Worm (Caenorhabditis elegans): ENCODE results near the gene bus-12.

The bus-12 gene

ce11 chrIV:13258872-13259271, 2.9 kb downstream of the bus-12 start, which contains the start of gene JC8.16:
Gene JC8.16, plus strand, starts transcription at chrIV:13259172.
- TF ChIP-seq Y79H2A.3 (GFP tag; conservative IDR thresholded peaks at IDR 0.05) (no peak), F22D6.2 (tag; optimal IDR thresholded peaks at IDR 0.05) (no peak), chd-7 (tag; optimal IDR thresholded peaks at IDR 0.05) (no peak), aptf-3 (GFP tag; IDR thresholded peaks at IDR 0.05) (no peak), F10E7.11 (tag; optimal IDR thresholded peaks at IDR 0.05) (no peak), B0019.2 (GFP tag; conservative IDR thresholded peaks at IDR 0.05) (no peak), zim-3 (tag; optimal IDR thresholded peaks at IDR 0.05) (no peak), madf-10 (tag; optimal IDR thresholded peaks at IDR 0.05) (no peak)

DNA sequence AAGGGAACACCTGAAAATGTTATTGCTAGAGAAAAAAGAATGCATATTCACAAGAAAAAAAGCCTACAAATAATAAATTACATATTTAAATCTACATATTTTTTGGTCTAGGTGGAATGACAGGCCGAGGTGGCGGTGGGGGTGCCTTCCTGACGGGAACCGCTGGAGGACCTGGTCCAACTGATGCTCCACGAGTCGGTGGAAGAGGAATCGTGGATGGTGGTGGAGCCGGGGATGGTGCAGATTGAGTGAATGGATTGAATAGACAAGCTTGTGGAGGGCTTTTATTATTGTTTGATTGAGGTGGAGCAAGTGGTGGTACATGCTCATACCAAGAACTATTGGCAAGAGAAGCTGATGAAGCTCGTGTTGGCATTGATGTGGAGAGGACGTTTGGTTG, 5.8 kb downstream of the bus-12 start:
- TF ChIP-seq zfh-2 (GFP tag; conservative IDR thresholded peaks at IDR 0.05) (peak; percentile 73), cebp-2 (GFP tag; IDR thresholded peaks at IDR 0.05) (0 out of 2 replicates have a peak, but pooled peaks have one; percentile 62), Y95B8A.8 (GFP tag; IDR thresholded peaks at IDR 0.05) (no peak), hlh-26 (GFP tag; conservative IDR thresholded peaks at IDR 0.05) (no peak), egl-44 (GFP tag; IDR thresholded peaks at IDR 0.05) (no peak), let-526 (GFP tag; IDR thresholded peaks at IDR 0.05) (no peak), B0035.1 (tag; optimal IDR thresholded peaks at IDR 0.05) (no peak)

- peak; percentile 62 for TF ChIP-seq mcd-1 (GFP tag; IDR thresholded peaks at IDR 0.05)
- peak; percentile 70 for TF ChIP-seq hmg-1.2 (GFP tag; IDR thresholded peaks at IDR 0.05)
- TF ChIP-seq aptf-3 (GFP tag; IDR thresholded peaks at IDR 0.05): 0 out of 2 replicates have a peak, but pooled peaks have one; percentile 25
Observed at ce11 chrIV:13262849-13263248, 6.9 kb downstream of the bus-12 start.

ce11 chrIV:13268385-13268784, 12.4 kb downstream of the bus-12 start:
- TF ChIP-seq fkh-3 (tag; optimal IDR thresholded peaks at IDR 0.05): no peak
- no peak for TF ChIP-seq aptf-3 (GFP tag; IDR thresholded peaks at IDR 0.05)
- no peak for TF ChIP-seq pbrm-1 (GFP tag; IDR thresholded peaks at IDR 0.05)
- TF ChIP-seq ets-4 (GFP tag; optimal IDR thresholded peaks at IDR 0.05): no peak
- no peak for TF ChIP-seq ztf-18 (tag; optimal IDR thresholded peaks at IDR 0.05)

DNA sequence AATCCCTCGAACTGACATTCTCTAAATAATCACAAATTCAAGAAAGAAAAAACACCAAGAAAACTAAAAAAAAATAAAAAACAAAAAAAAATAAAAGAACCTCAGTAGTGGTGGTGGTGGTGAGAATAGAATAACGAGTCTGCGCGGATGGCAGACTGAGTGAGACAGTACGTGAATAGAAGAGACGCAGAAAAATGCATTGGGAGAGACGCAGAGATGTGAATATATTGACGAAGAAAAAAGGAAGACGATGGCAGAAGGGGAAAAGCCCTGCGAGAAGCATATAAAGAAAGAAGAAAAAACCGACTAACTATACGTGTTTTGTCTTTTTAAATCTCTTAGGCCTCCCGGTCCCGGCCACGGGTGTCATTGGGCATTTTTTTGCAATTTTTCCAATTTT, 16.5 kb downstream of the bus-12 start, which contains the start of gene unc-26:
Gene unc-26, minus strand, starts transcription at position 23 of the 400 bp plus-strand sequence.
- TF ChIP-seq hmg-1.2 (GFP tag; IDR thresholded peaks at IDR 0.05) (peak; percentile 93), F22D6.2 (tag; optimal IDR thresholded peaks at IDR 0.05) (no peak)

DNA sequence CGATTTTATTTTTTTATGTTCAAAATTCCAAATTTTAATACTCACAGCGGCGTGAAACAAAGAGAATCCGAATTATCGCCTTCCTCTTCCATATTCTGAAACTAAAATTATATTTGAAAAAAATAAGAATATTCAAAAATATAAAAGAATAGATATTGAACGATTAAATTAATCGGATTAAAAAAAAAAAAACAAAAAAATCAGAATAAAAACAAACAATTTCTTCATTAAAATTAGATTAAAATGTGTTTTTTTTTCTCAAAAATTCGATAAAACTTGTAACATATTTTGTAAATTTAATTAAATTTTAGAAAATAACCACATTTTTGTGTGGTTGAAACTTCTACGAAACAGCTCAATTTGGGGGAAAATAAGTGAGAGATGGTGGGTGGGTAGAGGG, 26.8 kb downstream of the bus-12 start, which contains the start of gene cpsf-3:
Gene cpsf-3, minus strand, starts transcription at position 101 of the 400 bp plus-strand sequence.
- TF ChIP-seq ztf-18 (tag; optimal IDR thresholded peaks at IDR 0.05) (no peak), atf-7 (tag; optimal IDR thresholded peaks at IDR 0.05) (no peak), ceh-58 (GFP tag; IDR thresholded peaks at IDR 0.05) (no peak), lin-54 (GFP tag; optimal IDR thresholded peaks at IDR 0.05) (no peak), ama-1 (optimal IDR thresholded peaks at IDR 0.05) (no peak), ama-1 (GFP tag; optimal IDR thresholded peaks at IDR 0.05) (no peak), ekl-4 (GFP tag; IDR thresholded peaks at IDR 0.05) (no peak), ztf-6 (GFP tag; IDR thresholded peaks at IDR 0.05) (no peak), ztf-25 (GFP tag; IDR thresholded peaks at IDR 0.05) (no peak), unc-130 (GFP tag; optimal IDR thresholded peaks at IDR 0.05) (no peak), akir-1 (GFP tag; optimal IDR thresholded peaks at IDR 0.05) (no peak), mcd-1 (GFP tag; IDR thresholded peaks at IDR 0.05) (no peak), F57C9.4 (tag; optimal IDR thresholded peaks at IDR 0.05) (no peak), ceh-100 (GFP tag; IDR thresholded peaks at IDR 0.05) (no peak), lin-40 (tag; optimal IDR thresholded peaks at IDR 0.05) (no peak), T07F8.4 (tag; optimal IDR thresholded peaks at IDR 0.05) (no peak), snpc-1.3 (tag; optimal IDR thresholded peaks at IDR 0.05; ENCODE audit: insufficient read depth) (no peak), madf-3 (GFP tag; IDR thresholded peaks at IDR 0.05) (no peak)

All from whole organism, young adult.